Fruit fly (Drosophila melanogaster): ENCODE measurements around the gene CG7320.

The CG7320 gene

DNA sequence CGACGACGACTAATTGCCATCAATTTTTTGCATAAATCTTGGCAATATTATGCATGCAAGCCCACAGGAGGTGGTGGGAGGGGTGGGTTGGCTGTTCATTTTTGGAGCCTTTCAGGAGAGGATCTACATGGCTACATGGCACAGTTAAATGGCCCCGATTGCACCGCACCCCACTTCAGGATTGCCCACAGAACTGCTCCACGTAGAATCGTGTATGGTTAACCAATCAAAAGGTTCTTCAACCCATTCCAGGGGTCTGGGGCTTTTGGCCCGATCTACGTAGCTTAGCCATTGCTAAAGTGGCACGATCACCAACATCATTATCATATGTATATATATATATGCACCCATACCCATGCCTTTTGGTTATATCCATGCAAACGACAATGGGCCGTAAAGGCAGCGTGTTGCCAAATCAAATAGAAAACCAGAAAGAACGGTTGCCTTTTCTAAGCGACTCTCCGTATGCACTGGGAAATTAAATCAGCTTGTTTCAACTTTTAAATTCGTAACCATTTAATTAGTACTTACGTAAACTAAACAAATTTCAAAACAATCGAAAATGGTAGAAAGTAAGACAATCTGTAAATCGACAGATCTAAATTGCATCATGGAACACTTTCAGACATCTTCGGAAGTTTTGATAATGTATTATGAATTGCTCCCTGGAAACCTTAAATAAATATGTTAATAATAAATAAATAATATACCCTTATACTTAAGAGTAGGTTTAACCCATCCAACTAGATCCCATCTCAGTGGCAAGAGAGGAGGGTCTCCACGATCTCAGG lies 29.9 kb downstream of the CG7320 start:
- TF ChIP-seq noc (tag; optimal IDR thresholded peaks at IDR 0.05), result no peak

DNA sequence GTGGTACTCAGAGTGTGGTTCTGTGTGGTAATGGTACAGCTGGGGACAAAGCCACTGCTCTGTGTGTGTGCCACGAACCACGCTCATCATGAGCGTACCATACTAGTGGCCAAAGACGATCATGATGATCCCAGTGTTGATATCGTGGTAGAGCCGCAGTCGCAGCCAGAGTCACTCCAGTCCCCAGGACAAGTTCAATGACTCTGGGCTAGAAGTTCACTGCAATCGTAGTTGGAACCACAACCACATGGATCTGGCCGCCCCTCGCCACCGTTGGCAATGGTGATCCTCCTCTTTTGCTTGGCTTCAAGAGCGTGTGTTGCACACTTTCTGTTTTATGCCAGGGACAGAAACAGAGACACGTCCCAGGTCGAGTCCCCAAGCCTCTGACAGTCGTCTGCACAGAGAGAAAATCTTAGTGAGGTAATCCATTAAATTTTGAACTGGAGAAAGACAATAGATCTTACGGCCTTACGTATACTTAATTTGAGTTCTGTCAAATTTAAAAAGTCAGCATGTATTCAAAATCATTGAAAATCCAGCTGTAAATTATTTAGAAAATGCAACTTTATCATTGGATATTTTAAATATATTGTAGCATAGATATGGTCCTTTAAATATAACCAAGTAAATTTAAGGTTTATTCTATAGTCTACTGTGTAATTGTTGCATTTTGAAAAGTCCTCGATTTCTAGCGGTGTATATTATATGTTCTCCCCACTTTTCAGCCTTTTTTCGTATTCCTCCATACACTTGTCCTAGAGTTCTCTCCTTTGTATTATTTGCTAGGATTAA lies 30.8 kb downstream of the CG7320 start:
- TF ChIP-seq noc (tag; optimal IDR thresholded peaks at IDR 0.05), result no peak

- no peak for TF ChIP-seq noc (tag; optimal IDR thresholded peaks at IDR 0.05)
These were observed 31.9 kb downstream of the CG7320 start for dm6 chr3L:18232984-18233738.

DNA sequence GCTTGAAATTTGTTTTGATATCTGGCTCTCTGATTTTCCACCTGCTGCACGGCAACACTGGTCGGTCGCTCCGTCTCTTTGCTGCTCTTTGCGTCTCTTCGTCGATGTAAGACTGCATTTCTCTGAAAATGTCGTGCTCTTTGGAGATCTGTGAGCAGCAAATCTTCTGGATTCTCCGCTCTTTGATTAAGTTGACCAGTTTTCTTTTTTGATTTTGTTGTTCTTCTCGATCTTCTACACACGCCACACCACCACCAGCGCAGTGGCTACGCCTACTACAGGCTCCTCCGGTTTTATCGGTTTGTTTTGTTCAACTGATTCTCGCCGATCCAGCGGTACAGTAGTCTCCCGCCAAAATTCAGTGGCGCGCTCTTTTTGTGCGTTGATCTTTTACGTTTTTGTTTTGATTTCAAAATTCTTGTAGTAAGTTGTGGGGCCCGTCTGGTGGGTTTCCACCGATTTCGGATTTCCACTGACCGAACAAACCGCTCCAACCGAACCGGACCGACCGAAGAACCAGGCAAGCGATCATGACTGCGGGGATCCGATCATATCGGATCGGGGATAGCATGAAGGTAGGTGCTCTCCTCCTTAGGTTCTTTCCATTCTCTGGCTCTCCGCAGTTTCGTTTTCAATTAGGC lies 33.0 kb downstream of the CG7320 start:
- TF ChIP-seq noc (tag; optimal IDR thresholded peaks at IDR 0.05), result no peak

DNA sequence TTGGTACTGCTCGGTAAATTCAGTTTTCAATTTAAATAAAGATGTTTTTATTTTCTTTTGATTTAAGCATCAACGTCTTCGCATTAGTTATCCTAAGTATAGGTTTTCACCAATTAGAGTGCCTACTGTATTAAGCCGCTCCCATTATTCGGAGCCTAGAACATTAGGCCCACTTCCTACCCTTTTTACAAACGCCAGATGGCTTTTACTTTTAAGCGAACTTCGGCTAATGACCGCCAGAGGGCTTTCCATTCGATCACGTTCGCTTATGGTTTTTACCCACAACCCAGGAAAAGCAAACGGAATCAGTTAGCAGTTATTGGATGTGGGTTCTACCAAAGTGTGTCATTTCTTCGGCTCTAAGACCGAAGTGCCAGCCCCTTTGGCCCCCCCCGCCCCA lies 34.1 kb downstream of the CG7320 start:
- no peak for TF ChIP-seq noc (tag; optimal IDR thresholded peaks at IDR 0.05)

DNA sequence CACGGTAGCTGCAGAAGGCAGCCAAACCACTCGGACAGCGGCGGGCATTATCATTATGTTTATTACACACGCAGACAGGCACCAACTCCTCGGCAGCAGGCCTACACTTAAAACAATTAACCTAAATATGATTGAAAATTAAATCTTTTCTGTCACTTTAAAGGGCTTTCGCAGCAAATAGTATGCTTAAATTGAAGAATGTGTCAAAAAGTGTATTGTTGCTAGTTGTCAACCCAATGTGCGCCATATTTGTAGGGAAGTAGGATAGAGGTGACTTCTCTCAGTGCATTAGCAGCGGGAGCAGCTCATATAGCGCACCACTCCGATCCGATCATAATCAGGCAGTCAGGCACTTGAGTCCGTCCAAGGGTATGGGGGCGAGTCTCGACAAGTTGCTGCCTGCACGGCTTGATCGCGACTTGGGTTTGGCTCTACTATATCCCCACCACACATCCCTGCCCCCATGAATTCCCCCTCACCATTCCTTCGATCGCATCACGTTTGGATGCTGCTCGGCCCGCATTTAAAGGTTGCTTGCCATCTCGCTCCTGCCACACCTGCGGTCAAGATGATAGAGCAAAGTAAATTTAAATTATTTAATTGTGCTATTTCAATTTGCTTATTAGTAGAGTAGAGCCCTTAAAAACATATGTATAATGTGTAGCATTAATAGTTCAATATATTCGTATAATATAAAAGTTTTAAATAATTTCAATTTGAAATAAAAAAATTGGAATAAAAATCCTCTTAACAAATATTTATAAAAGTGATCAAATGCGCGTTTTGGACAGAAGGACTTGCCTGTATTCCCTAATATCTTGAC lies 34.7 kb downstream of the CG7320 start:
- TF ChIP-seq noc (tag; optimal IDR thresholded peaks at IDR 0.05), result peak; percentile 0

dm6 chr3L:18236648-18236980 lies 35.3 kb downstream of the CG7320 start:
- TF ChIP-seq noc (tag; optimal IDR thresholded peaks at IDR 0.05), result no peak

DNA sequence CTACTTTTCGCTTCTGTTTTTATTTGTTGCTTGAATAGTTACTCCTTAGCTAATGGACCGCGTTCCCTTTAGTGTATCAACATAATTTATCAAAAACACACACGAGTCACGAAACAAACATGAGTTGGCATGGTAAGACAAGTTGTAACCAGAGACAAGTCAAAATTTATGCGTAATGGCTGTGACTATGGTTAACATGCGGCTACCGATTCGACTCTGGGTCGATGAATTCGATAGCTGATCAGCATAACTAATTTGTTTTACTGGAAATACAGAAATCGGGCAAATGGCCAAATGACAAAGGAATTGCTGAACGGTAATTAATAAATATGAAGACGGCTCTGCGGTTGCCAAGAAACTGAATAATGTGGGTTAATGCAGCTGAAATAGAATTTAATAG lies 36.5 kb downstream of the CG7320 start:
- TF ChIP-seq noc (tag; optimal IDR thresholded peaks at IDR 0.05), result no peak

DNA sequence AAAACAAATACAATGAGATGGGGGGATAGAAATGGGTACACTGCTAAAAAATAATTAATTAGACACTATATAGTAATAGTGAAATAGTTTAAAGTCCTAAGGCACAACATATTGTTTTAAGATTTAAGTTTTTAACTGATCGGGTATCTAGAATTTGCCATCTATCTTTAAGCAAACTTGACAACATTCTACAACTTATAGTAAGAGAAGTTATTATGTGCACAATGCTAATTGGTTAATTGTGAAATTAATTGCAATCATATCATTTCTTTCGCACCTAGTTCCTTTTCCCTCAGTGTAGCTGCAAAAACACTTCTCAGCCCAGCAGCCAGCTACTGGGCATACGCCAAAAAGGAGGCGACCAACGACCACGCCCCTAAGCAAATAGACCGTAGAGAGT lies 37.3 kb downstream of the CG7320 start:
- no peak for TF ChIP-seq noc (tag; optimal IDR thresholded peaks at IDR 0.05)

DNA sequence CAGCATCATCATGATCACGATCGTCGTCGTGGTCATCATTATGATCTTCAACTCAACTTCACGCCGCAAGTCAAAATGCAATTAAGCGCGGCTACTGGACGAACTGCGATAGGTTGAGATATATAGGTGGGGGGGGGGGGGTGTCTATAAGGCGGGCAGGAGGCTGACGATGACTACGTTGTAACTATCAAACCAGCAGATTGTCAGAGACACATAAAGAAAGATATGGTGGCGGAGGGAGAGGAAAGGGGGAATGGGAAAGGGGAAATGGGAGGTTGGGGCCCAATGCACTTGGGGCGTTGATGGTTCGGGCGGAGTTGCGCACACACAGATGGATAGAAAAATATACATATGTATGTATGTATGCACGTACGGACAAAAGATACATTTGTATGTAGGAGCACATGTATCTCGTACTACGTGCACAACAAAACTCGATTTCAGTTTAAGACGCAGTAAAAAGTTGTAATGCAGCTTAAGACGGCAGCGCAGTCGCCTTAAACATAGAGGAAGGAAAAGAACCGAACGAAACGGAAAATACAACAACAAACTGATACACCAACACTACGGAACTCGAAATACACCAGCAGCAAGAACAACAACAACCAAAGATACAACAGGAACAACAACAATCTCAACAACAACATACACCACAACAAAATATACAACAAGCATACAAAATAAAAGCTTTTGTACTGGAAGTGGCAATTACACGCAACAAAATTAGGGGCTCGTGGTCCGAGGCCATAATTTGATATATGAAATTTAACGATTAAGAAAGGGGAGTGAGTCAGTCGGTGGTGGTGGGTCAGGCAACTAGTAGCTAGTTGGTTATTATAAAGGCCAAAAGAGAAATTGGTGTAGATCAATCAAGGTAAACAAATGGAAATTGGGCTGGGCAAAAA lies 38.0 kb downstream of the CG7320 start:
- no peak for TF ChIP-seq noc (tag; optimal IDR thresholded peaks at IDR 0.05)

- TF ChIP-seq noc (tag; optimal IDR thresholded peaks at IDR 0.05), result no peak
These were observed 39.1 kb downstream of the CG7320 start for dm6 chr3L:18240348-18240812.

DNA sequence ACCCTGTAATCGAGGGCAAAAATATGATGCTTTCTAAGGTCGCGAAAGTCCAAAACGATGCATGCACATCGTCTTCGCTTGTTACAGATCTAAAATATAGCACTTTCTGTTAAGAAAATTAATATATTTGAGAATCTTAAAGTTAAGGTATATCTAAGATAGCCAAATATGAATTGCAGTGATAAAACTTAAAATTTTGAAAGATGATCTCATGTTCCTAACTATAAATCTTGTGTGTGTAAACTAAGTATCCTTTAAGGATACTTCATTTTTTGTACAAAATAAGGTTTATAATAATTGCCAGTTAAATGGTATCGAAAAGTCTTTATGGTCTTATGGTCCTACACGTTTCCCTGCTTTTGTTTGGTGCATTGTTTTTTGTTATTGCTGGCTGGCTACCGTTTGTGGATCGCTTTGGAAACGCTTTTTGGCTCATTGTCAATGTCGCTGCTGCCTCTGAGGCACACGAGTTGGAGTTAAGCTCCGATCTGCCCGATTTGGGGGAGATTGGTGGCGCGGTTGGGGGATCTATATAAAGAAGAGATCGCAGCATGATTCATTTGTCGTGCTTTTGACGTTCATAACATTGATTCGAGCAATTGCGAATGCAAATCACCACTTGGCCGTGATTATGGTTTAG lies 39.8 kb downstream of the CG7320 start:
- TF ChIP-seq noc (tag; optimal IDR thresholded peaks at IDR 0.05), result no peak

DNA sequence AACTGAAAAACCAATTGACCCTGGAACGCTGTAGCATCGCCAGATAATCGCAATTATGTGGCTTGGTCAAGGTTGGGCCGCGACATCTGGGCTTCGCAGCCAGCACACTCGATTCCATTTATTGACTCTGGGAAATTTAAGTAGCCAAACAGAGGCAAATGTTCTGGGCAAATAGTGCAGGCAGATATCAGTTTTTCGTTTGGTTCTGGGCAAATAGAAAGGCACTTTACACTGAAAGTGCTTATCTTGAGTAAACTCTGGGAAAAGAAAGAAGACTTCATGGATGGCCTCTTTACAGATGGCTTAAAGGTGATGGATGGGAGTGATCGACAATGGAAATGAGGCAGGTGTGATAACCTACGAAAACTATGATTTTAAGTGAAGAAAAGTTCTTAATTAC lies 40.8 kb downstream of the CG7320 start:
- no peak for TF ChIP-seq noc (tag; optimal IDR thresholded peaks at IDR 0.05)

dm6 chr3L:18243152-18243551 lies 41.9 kb downstream of the CG7320 start:
- TF ChIP-seq noc (tag; optimal IDR thresholded peaks at IDR 0.05), result peak; percentile 45
